Worm (Caenorhabditis elegans) whole organism, L4 larva: Measurements from ENCODE around the gene T05C7.7.

Experiments used
- D1046.2 ChIP-seq: fragments of 200-800 bp; sonication (Bioruptor generic); IDR thresholded peaks from 2 replicates; pipeline ENCODE4 v1.3.6; 2022; ENCODE audit warnings: missing genetic modification characterization, missing compliant biosample characterization
- F26F4.8 ChIP-seq: fragments of 200-800 bp; sonication (Bioruptor generic); conservative IDR thresholded peaks from 2 replicates; pipeline ENCODE4 v1.3.6; 2022; ENCODE audit warnings: missing genetic modification characterization, missing compliant biosample characterization
- F49E8.2 ChIP-seq: sonication (generic microtip); optimal IDR thresholded peaks from 2 replicates; lab custom pipeline; 2016; ENCODE audit warnings: missing compliant biosample characterization, mild to moderate bottlenecking, missing genetic modification characterization, borderline replicate concordance
- T20F7.1 ChIP-seq: fragments of 200-800 bp; sonication (Bioruptor generic); optimal IDR thresholded peaks from 2 replicates; lab custom pipeline; 2018; ENCODE audit warnings: mild to moderate bottlenecking, missing genetic modification characterization, missing compliant biosample characterization
- aha-1 ChIP-seq: fragments of 150-350 bp; peaks from one replicate; lab custom pipeline; 2014; ENCODE audit warnings: missing biosample characterization, missing genetic modification characterization
- aly-2 ChIP-seq: sonication (generic microtip); optimal IDR thresholded peaks from 2 replicates; lab custom pipeline; 2018; ENCODE audit warnings: missing biosample characterization, missing genetic modification characterization
- ceh-28 ChIP-seq: fragments of 150-350 bp; optimal IDR thresholded peaks from 2 replicates; lab custom pipeline; 2014; ENCODE audit warnings: missing biosample characterization, missing genetic modification reagents, missing genetic modification characterization
- ceh-32 ChIP-seq: sonication (generic microtip); optimal IDR thresholded peaks from 2 replicates; lab custom pipeline; 2016; ENCODE audit warnings: mild to moderate bottlenecking, missing genetic modification characterization, missing compliant biosample characterization; ENCODE audit not compliant: poor library complexity
- ctbp-1 ChIP-seq: fragments of 200-800 bp; sonication (Bioruptor generic); IDR thresholded peaks from 2 replicates; pipeline ENCODE4 v1.3.6; 2022; ENCODE audit warnings: missing genetic modification reagents, missing genetic modification characterization, missing compliant biosample characterization
- daf-8 ChIP-seq: fragments of 200-800 bp; sonication (Bioruptor generic); IDR thresholded peaks from 2 replicates; pipeline ENCODE4 v1.3.6; 2022; ENCODE audit warnings: missing genetic modification characterization, missing compliant biosample characterization
- dmd-8 ChIP-seq: fragments of 200-800 bp; sonication (Bioruptor generic); IDR thresholded peaks from 2 replicates; pipeline ENCODE4 v1.3.6; 2022; ENCODE audit warnings: missing genetic modification characterization, missing compliant biosample characterization
- dpl-1 ChIP-seq: fragments of 150-350 bp; optimal IDR thresholded peaks from 2 replicates; lab custom pipeline; 2014; ENCODE audit warnings: missing biosample characterization, missing genetic modification reagents, missing genetic modification characterization
- hlh-30 ChIP-seq: sonication (generic microtip); optimal IDR thresholded peaks from 2 replicates; lab custom pipeline; 2017; ENCODE audit warnings: antibody characterized with exemption, mild to moderate bottlenecking, missing genetic modification characterization, missing compliant biosample characterization; ENCODE audit not compliant: insufficient read depth
- hmg-1.1 ChIP-seq: fragments of 200-800 bp; sonication (Bioruptor generic); IDR thresholded peaks from 2 replicates; pipeline ENCODE4 v1.3.6; 2022; ENCODE audit warnings: missing genetic modification reagents, missing genetic modification characterization, missing compliant biosample characterization
- lin-13 ChIP-seq: fragments of 150-350 bp; optimal IDR thresholded peaks from 2 replicates; lab custom pipeline; 2014; ENCODE audit warnings: missing biosample characterization, missing genetic modification reagents, missing genetic modification characterization
- lir-3 ChIP-seq: sonication (generic microtip); optimal IDR thresholded peaks from 2 replicates; lab custom pipeline; 2016; ENCODE audit warnings: mild to moderate bottlenecking, missing genetic modification characterization, missing compliant biosample characterization
- madf-9 ChIP-seq: fragments of 200-800 bp; sonication (Bioruptor generic); conservative IDR thresholded peaks from 2 replicates; pipeline ENCODE4 v1.3.6; 2022; ENCODE audit warnings: missing genetic modification reagents, missing genetic modification characterization, missing compliant biosample characterization
- mdl-1 ChIP-seq, 2 experiments: fragments of 150-350 bp in 1 of 2; sonication (generic microtip) in 1 of 2; optimal IDR thresholded peaks; 2 replicates each; lab custom pipeline; 2014 to 2017; ENCODE audit warnings: missing biosample characterization in 2 of 2, missing genetic modification characterization in 2 of 2
- mxl-2 ChIP-seq: fragments of 200-800 bp; sonication (Bioruptor generic); conservative IDR thresholded peaks from 2 replicates; pipeline ENCODE4 v1.3.6; 2022; ENCODE audit warnings: missing genetic modification reagents, missing genetic modification characterization, missing compliant biosample characterization
- nhr-25 ChIP-seq: sonication (generic microtip); optimal IDR thresholded peaks from 2 replicates; lab custom pipeline; 2017; ENCODE audit warnings: missing genetic modification characterization, mild to moderate bottlenecking, missing compliant biosample characterization, antibody characterized with exemption, moderate library complexity, borderline replicate concordance; ENCODE audit not compliant: insufficient read depth
- nhr-41 ChIP-seq: fragments of 200-800 bp; sonication (Bioruptor generic); IDR thresholded peaks from 2 replicates; pipeline ENCODE4 v1.3.6; 2022; ENCODE audit warnings: missing genetic modification reagents, missing genetic modification characterization, missing compliant biosample characterization
- nhr-76 ChIP-seq: fragments of 150-350 bp; optimal IDR thresholded peaks from 2 replicates; lab custom pipeline; 2014; ENCODE audit warnings: missing biosample characterization, missing genetic modification characterization
- pha-4 ChIP-seq, 2 experiments: fragments of 150-350 bp in 1 of 2; fragments of 200-800 bp in 1 of 2; sonication (Bioruptor generic) in 1 of 2; IDR thresholded peaks in 1 of 2; optimal IDR thresholded peaks in 1 of 2; 2 replicates each; pipeline versions ENCODE4 v1.3.6 to Lab custom; 2014 to 2022; ENCODE audit warnings: missing genetic modification characterization in 2 of 2, missing genetic modification reagents in 2 of 2, missing biosample characterization in 1 of 2, missing compliant biosample characterization in 1 of 2
- php-3 ChIP-seq: fragments of 200-800 bp; sonication (Bioruptor generic); IDR thresholded peaks from 2 replicates; pipeline ENCODE4 v1.3.6; 2022; ENCODE audit warnings: missing genetic modification reagents, missing genetic modification characterization, missing compliant biosample characterization
- set-16 ChIP-seq: fragments of 200-800 bp; sonication (Bioruptor generic); IDR thresholded peaks from 2 replicates; pipeline ENCODE4 v1.3.6; 2022; ENCODE audit warnings: missing genetic modification reagents, missing genetic modification characterization, missing compliant biosample characterization
- spr-1 ChIP-seq: sonication (generic microtip); optimal IDR thresholded peaks from 2 replicates; lab custom pipeline; 2016; ENCODE audit warnings: mild to moderate bottlenecking, missing genetic modification characterization, missing compliant biosample characterization
- spr-3 ChIP-seq: fragments of 200-800 bp; sonication (Bioruptor generic); optimal IDR thresholded peaks from 2 replicates; lab custom pipeline; 2018; ENCODE audit warnings: mild to moderate bottlenecking, missing genetic modification characterization, missing compliant biosample characterization
- unc-62 ChIP-seq, 3 experiments: fragments of 150-350 bp in 1 of 3; sonication (generic microtip); optimal IDR thresholded peaks in 2 of 3; peaks in 1 of 3; 1 replicate in 1 of 3; 2 replicates in 2 of 3; lab custom pipeline; 2014 to 2017; ENCODE audit warnings: missing biosample characterization in 3 of 3, missing genetic modification characterization in 3 of 3, missing genetic modification reagents in 3 of 3, missing genotype in 1 of 3
- zfp-3 ChIP-seq: fragments of 200-800 bp; sonication (Bioruptor generic); conservative IDR thresholded peaks from 2 replicates; pipeline ENCODE4 v1.3.6; 2022; ENCODE audit warnings: missing genetic modification reagents, missing genetic modification characterization, missing compliant biosample characterization

T05C7.7 gene

ce11 chrIV:71266-71665 is 9.7 kb downstream of the T05C7.7 start:
- TF ChIP-seq D1046.2 (GFP tag; lab: Robert Waterston, UW) (0 out of 2 replicates have a peak, but pooled peaks have one; percentile 53), mxl-2 (no peak)
- TF ChIP-seq, all 104 proteins: peak for 1

ce11 chrIV:73175-73574 is 11.6 kb downstream of the T05C7.7 start:
- TF ChIP-seq php-3 (GFP tag; lab: Robert Waterston, UW) (no peak), ceh-28 (tag; lab: Kevin White, UChicago) (no peak), dmd-8 (GFP tag; lab: Robert Waterston, UW) (no peak), F49E8.2 (no peak), aly-2 (tag; lab: Kevin White, UChicago) (no peak), nhr-25 (tag; lab: Kevin White, UChicago) (no peak), set-16 (no peak), nhr-76 (tag; lab: Kevin White, UChicago) (no peak), T20F7.1 (GFP tag; lab: Kevin White, UChicago) (no peak)

- TF ChIP-seq php-3 (GFP tag; lab: Robert Waterston, UW) (no peak), unc-62 (GFP tag; optimal IDR thresholded peaks at IDR 0.05 in 1 of 2; lab: Kevin White, UChicago) (peak in 1 of 2 experiments; percentile 69), unc-62 (tag; optimal IDR thresholded peaks at IDR 0.05; lab: Kevin White, UChicago) (no peak)
Observed at ce11 chrIV:76070-76469, 14.5 kb downstream of the T05C7.7 start, which contains the start of gene T05C7.8. TSS of gene T05C7.8 (plus strand) at chrIV:76370.

- TF ChIP-seq set-16 (no peak), dpl-1 (GFP tag; lab: Kevin White, UChicago) (no peak), zfp-3 (no peak), ctbp-1 (GFP tag; lab: Robert Waterston, UW) (no peak), unc-62 (GFP tag; optimal IDR thresholded peaks at IDR 0.05 in 1 of 2; lab: Kevin White, UChicago) (peak in 1 of 2 experiments; percentile 70), unc-62 (tag; optimal IDR thresholded peaks at IDR 0.05; lab: Kevin White, UChicago) (no peak), lir-3 (no peak), spr-1 (tag; lab: Kevin White, UChicago) (no peak)
Observed at ce11 chrIV:77421-77820, 15.9 kb downstream of the T05C7.7 start.

ce11 chrIV:78206-78605 is 16.7 kb downstream of the T05C7.7 start:
- TF ChIP-seq unc-62 (GFP tag; optimal IDR thresholded peaks at IDR 0.05 in 1 of 2; lab: Kevin White, UChicago) (peak in 1 of 2 experiments; percentile 74), unc-62 (tag; optimal IDR thresholded peaks at IDR 0.05; lab: Kevin White, UChicago) (no peak), madf-9 (GFP tag; lab: Robert Waterston, UW) (no peak), php-3 (GFP tag; lab: Robert Waterston, UW) (peak; percentile 65; the same call in 1 of the 2 replicates)

- TF ChIP-seq hmg-1.1 (GFP tag; lab: Robert Waterston, UW) (0 out of 2 replicates have a peak, but pooled peaks have one; percentile 27), mdl-1 (tag; optimal IDR thresholded peaks at IDR 0.05; lab: Kevin White, UChicago) (peak in 1 of 2 experiments; percentile 19), hlh-30 (tag; lab: Kevin White, UChicago) (peak; percentile 58), aha-1 (tag; lab: Kevin White, UChicago) (peak; percentile 49), lin-13 (GFP tag; lab: Kevin White, UChicago) (no peak), ctbp-1 (GFP tag; lab: Robert Waterston, UW) (peak; percentile 45; the same call in 1 of the 2 replicates), daf-8 (GFP tag; lab: Robert Waterston, UW) (no peak)
- TF ChIP-seq, all 104 proteins: peak for 5
Observed at ce11 chrIV:79205-79604, 17.7 kb downstream of the T05C7.7 start, which contains the start of gene T05C7.9. TSS of gene T05C7.9 (plus strand) at chrIV:79276.

ce11 chrIV:80943-81342 is 19.4 kb downstream of the T05C7.7 start:
- TF ChIP-seq ctbp-1 (GFP tag; lab: Robert Waterston, UW), result no peak
- no peak for TF ChIP-seq spr-3 (GFP tag; lab: Kevin White, UChicago)
- no peak for TF ChIP-seq ceh-32 (tag; lab: Kevin White, UChicago)
- peak; percentile 9 for TF ChIP-seq aha-1 (tag; lab: Kevin White, UChicago)
- TF ChIP-seq pha-4 (GFP tag; IDR thresholded peaks at IDR 0.05; lab: Robert Waterston, UW), result no peak
- no peak for TF ChIP-seq pha-4 (tag; optimal IDR thresholded peaks at IDR 0.05; lab: Kevin White, UChicago)
- TF ChIP-seq F26F4.8 (GFP tag; lab: Robert Waterston, UW), result no peak
- TF ChIP-seq zfp-3, result no peak
- TF ChIP-seq nhr-41 (GFP tag; lab: Robert Waterston, UW), result no peak
